In the genomic region with DNA sequence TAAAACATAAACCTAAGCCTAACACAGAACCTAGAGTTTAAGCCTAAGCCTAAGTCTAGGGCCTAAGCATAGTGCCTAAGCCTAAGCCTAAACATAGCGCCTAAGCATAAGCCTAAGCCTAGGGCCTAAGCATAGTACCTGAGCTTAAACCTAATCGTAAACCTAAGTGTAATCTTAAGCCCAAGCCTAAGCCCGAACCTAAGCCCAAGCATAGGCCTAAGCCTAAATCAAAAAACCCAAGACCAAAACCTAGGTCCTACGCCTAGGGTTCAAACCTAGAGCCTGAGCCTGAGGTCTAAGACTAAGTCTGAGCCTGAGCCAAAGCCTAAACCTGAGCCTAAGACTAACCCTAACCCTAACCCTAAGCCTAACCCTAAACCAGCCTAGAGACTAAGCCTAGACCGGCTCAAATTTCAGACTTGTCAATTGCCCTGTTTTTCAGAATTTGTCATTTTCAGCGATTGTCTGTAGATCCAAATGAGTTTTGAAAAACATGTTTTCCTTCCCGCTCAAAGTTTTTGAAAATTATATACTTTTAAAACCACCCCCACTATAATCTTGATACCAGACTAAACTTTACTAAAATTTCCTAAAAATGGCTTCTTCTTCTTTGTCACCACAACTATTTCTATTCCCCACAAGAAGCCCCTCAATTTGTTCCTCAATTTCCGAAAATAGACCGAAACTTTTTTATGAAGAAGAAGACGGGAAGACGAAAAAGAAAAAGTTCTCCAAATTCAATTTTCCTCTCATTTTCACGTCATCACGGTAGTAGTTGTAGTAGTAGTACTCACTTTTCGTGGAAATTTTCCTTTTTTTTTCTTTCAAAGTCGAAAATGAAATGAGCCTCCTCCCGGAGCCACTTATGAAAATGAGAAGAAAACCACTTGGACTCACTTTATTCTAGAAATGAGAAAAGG, we compare ENCODE assay signal across 8 worm cellular contexts.
TF ChIP-seq lines count a peak whose summit lies in the region.

No protein-coding gene starts in this region.

TF ChIP-seq in whole organism, L1 larva, 84 proteins besides CTCF, POLR2A, EP300 and RAD21:
- TF ChIP-seq tbx-2 (tag; optimal IDR thresholded peaks at IDR 0.05; lab: Kevin White, UChicago) = peak; percentile 6
- TF ChIP-seq efl-1 (optimal IDR thresholded peaks at IDR 0.05; lab: Kevin White, UChicago) = no peak
- TF ChIP-seq efl-1 (GFP tag; optimal IDR thresholded peaks at IDR 0.05 in 1 of 2; lab: Kevin White, UChicago) = peak in 1 of 2 experiments; percentile 89
- TF ChIP-seq ets-5 (GFP tag; IDR thresholded peaks at IDR 0.05; lab: Robert Waterston, UW) = no peak
- peak; percentile 12 for TF ChIP-seq nhr-85 (tag; lab: Kevin White, UChicago)
- no peak for TF ChIP-seq lir-3 (tag; optimal IDR thresholded peaks at IDR 0.05; lab: Kevin White, UChicago; ENCODE audit: poor library complexity)
- TF ChIP-seq fkh-10 (GFP tag; optimal IDR thresholded peaks at IDR 0.05; lab: Kevin White, UChicago) = peak; percentile 71
TF ChIP-seq in whole organism, L1 larva: peak in this region for 4.

TF ChIP-seq in whole organism, L2 larva, 48 proteins besides CTCF, POLR2A, EP300 and RAD21 (continues in another document):
- TF ChIP-seq peb-1 (tag; optimal IDR thresholded peaks at IDR 0.05; lab: Kevin White, UChicago) = no peak
- no peak for TF ChIP-seq unc-39 (tag; optimal IDR thresholded peaks at IDR 0.05; lab: Kevin White, UChicago)
- peak; percentile 3 for TF ChIP-seq C34F6.9 (tag; optimal IDR thresholded peaks at IDR 0.05; lab: Kevin White, UChicago)
- no peak for TF ChIP-seq elt-1 (tag; optimal IDR thresholded peaks at IDR 0.05; lab: Kevin White, UChicago)
- TF ChIP-seq lsy-2 (tag; optimal IDR thresholded peaks at IDR 0.05; lab: Kevin White, UChicago) = peak in 1 of 2 experiments; percentile 28
- no peak for TF ChIP-seq blmp-1 (tag; optimal IDR thresholded peaks at IDR 0.05; lab: Kevin White, UChicago; ENCODE audit: insufficient read depth)
- no peak for TF ChIP-seq gmeb-1 (tag; optimal IDR thresholded peaks at IDR 0.05; lab: Kevin White, UChicago)
- no peak for TF ChIP-seq ceh-16 (tag; optimal IDR thresholded peaks at IDR 0.05; lab: Kevin White, UChicago)
- no peak for TF ChIP-seq ZK546.5 (tag; optimal IDR thresholded peaks at IDR 0.05; lab: Kevin White, UChicago)
- TF ChIP-seq crh-2 (tag; optimal IDR thresholded peaks at IDR 0.05; lab: Kevin White, UChicago) = no peak

TF ChIP-seq in whole organism, L3 larva, 47 proteins besides CTCF, POLR2A, EP300 and RAD21:
- TF ChIP-seq fkh-10 (GFP tag; optimal IDR thresholded peaks at IDR 0.05; lab: Kevin White, UChicago) (peak; percentile 55), nfya-1 (tag; optimal IDR thresholded peaks at IDR 0.05; lab: Kevin White, UChicago; ENCODE audit: insufficient read depth) (peak; percentile 4), nhr-43 (tag; optimal IDR thresholded peaks at IDR 0.05; lab: Kevin White, UChicago; ENCODE audit: poor library complexity, severe bottlenecking) (no peak)

TF ChIP-seq in whole organism, L4 larva, 104 proteins besides CTCF, POLR2A, EP300 and RAD21 (continues in another document):
- TF ChIP-seq daf-19 (GFP tag; conservative IDR thresholded peaks at IDR 0.05; lab: Robert Waterston, UW) (no peak), spr-1 (tag; optimal IDR thresholded peaks at IDR 0.05; lab: Kevin White, UChicago) (no peak), aha-1 (tag; lab: Kevin White, UChicago) (peak; percentile 93), ces-1 (GFP tag; optimal IDR thresholded peaks at IDR 0.05; lab: Kevin White, UChicago) (peak; percentile 66), nhr-6 (tag; optimal IDR thresholded peaks at IDR 0.05; lab: Kevin White, UChicago) (no peak), lin-29 (GFP tag; IDR thresholded peaks at IDR 0.05; lab: Robert Waterston, UW) (no peak), egl-43 (GFP tag; IDR thresholded peaks at IDR 0.05; lab: Robert Waterston, UW) (no peak), zfp-3 (GFP tag; conservative IDR thresholded peaks at IDR 0.05; lab: Robert Waterston, UW) (no peak), lsy-2 (tag; optimal IDR thresholded peaks at IDR 0.05; lab: Kevin White, UChicago) (no peak), tra-1 (GFP tag; IDR thresholded peaks at IDR 0.05; lab: Robert Waterston, UW) (no peak), nhr-25 (tag; optimal IDR thresholded peaks at IDR 0.05; lab: Kevin White, UChicago; ENCODE audit: borderline replicate concordance, insufficient read depth) (no peak), fkh-10 (GFP tag; optimal IDR thresholded peaks at IDR 0.05; lab: Kevin White, UChicago) (peak; percentile 79)

TF ChIP-seq in whole organism, early embryonic, 17 proteins besides CTCF, POLR2A, EP300 and RAD21:
- TF ChIP-seq ets-7 (tag; optimal IDR thresholded peaks at IDR 0.05; lab: Kevin White, UChicago) = no peak
- TF ChIP-seq ceh-36 (tag; optimal IDR thresholded peaks at IDR 0.05; lab: Kevin White, UChicago) = peak; percentile 20

TF ChIP-seq in whole organism, late embryonic, 69 proteins besides CTCF, POLR2A, EP300 and RAD21:
- peak; percentile 67 for TF ChIP-seq unc-42 (tag; optimal IDR thresholded peaks at IDR 0.05; lab: Kevin White, UChicago)
- TF ChIP-seq fkh-6 (tag; optimal IDR thresholded peaks at IDR 0.05; lab: Kevin White, UChicago) = no peak

TF ChIP-seq in whole organism, mixed stage, embryonic, 35 proteins besides CTCF, POLR2A, EP300 and RAD21:
- TF ChIP-seq ztf-11 (tag; optimal IDR thresholded peaks at IDR 0.05; lab: Kevin White, UChicago) = no peak
- TF ChIP-seq ces-1 (GFP tag; optimal IDR thresholded peaks at IDR 0.05; lab: Kevin White, UChicago) = peak; percentile 65
- no peak for TF ChIP-seq elt-1 (tag; optimal IDR thresholded peaks at IDR 0.05; lab: Kevin White, UChicago; ENCODE audit: borderline replicate concordance, insufficient read depth)
- no peak for TF ChIP-seq unc-39 (tag; optimal IDR thresholded peaks at IDR 0.05; lab: Kevin White, UChicago)
- no peak for TF ChIP-seq mep-1 (tag; optimal IDR thresholded peaks at IDR 0.05; lab: Kevin White, UChicago)
- no peak for TF ChIP-seq lin-13 (tag; optimal IDR thresholded peaks at IDR 0.05; lab: Kevin White, UChicago)
TF ChIP-seq in whole organism, mixed stage, embryonic: peak in this region for 1.

TF ChIP-seq in whole organism, young adult, 124 proteins besides CTCF, POLR2A, EP300 and RAD21:
- TF ChIP-seq tbp1 (GFP tag; optimal IDR thresholded peaks at IDR 0.05; lab: Kevin White, UChicago) = no peak
- no peak for TF ChIP-seq dox-1 (GFP tag; IDR thresholded peaks at IDR 0.05; lab: Robert Waterston, UW)
- TF ChIP-seq F39B2.1 (GFP tag; IDR thresholded peaks at IDR 0.05; lab: Robert Waterston, UW) = no peak
- 0 out of 2 replicates have a peak, but pooled peaks have one; percentile 29 for TF ChIP-seq egl-44 (GFP tag; IDR thresholded peaks at IDR 0.05; lab: Robert Waterston, UW)
- no peak for TF ChIP-seq unc-130 (GFP tag; optimal IDR thresholded peaks at IDR 0.05; lab: Kevin White, UChicago)
- no peak for TF ChIP-seq somi-1 (GFP tag; optimal IDR thresholded peaks at IDR 0.05; lab: Kevin White, UChicago)
- no peak for TF ChIP-seq zfh-2 (GFP tag; conservative IDR thresholded peaks at IDR 0.05; lab: Robert Waterston, UW)
- no peak for TF ChIP-seq C06A6.2 (GFP tag; conservative IDR thresholded peaks at IDR 0.05; lab: Robert Waterston, UW)
- TF ChIP-seq lsl-1 (GFP tag; optimal IDR thresholded peaks at IDR 0.05; lab: Kevin White, UChicago) = no peak
- no peak for TF ChIP-seq egl-18 (GFP tag; IDR thresholded peaks at IDR 0.05; lab: Robert Waterston, UW)
- 0 out of 2 replicates have a peak, but pooled peaks have one; percentile 10 for TF ChIP-seq madf-6 (GFP tag; IDR thresholded peaks at IDR 0.05; lab: Robert Waterston, UW)
- no peak for TF ChIP-seq T07F8.4 (tag; optimal IDR thresholded peaks at IDR 0.05; lab: Kevin White, UChicago)
- TF ChIP-seq K12H6.12 (tag; optimal IDR thresholded peaks at IDR 0.05; lab: Kevin White, UChicago) = no peak
- TF ChIP-seq mcd-1 (GFP tag; IDR thresholded peaks at IDR 0.05; lab: Robert Waterston, UW) = no peak
- no peak for TF ChIP-seq ceh-40 (GFP tag; IDR thresholded peaks at IDR 0.05; lab: Robert Waterston, UW)
- TF ChIP-seq B0336.3 (GFP tag; IDR thresholded peaks at IDR 0.05; lab: Robert Waterston, UW) = no peak
TF ChIP-seq in whole organism, young adult: peak in this region for 2.
